Worm (Caenorhabditis elegans): ENCODE results near the gene smf-3.

ce11 chrIV:2639666-2640273 is 21.1 kb downstream of the smf-3 start:
- TF ChIP-seq K02D7.2 (tag; optimal IDR thresholded peaks at IDR 0.05): peak; percentile 63
- no peak for TF ChIP-seq F13H6.1 (tag; optimal IDR thresholded peaks at IDR 0.05)
- no peak for TF ChIP-seq pha-4 (tag; optimal IDR thresholded peaks at IDR 0.05)
- no peak for TF ChIP-seq nhr-11 (tag; optimal IDR thresholded peaks at IDR 0.05)
- TF ChIP-seq elt-4 (tag; optimal IDR thresholded peaks at IDR 0.05): no peak
